Worm (Caenorhabditis elegans) whole organism, young adult: ENCODE data around the gene T23E1.3.
"Not testable (repeated sequence)": the region's sequence is repeated elsewhere in the genome, so short reads cannot be mapped to it uniquely, and the experiment has no call there.

ENCODE experiments used
- C06A6.2 ChIP-seq: fragments of 200-800 bp; sonication (Bioruptor generic); conservative IDR thresholded peaks from 2 replicates; pipeline ENCODE4 v1.3.6; 2022; ENCODE audit warnings: missing genetic modification characterization, missing compliant biosample characterization
- Y53F4B.3 ChIP-seq: fragments of 200-800 bp; sonication (Bioruptor generic); IDR thresholded peaks from 2 replicates; pipeline ENCODE4 v1.3.6; 2022; ENCODE audit warnings: missing genetic modification reagents, missing genetic modification characterization, missing compliant biosample characterization
- Y53G8AR.9 ChIP-seq: fragments of 200-800 bp; sonication (Bioruptor generic); conservative IDR thresholded peaks from 2 replicates; pipeline ENCODE4 v1.3.6; 2022; ENCODE audit warnings: missing genetic modification reagents, missing genetic modification characterization, missing compliant biosample characterization
- ama-1 ChIP-seq, 3 experiments: fragments of 150-350 bp in 1 of 3; sonication (generic microtip) in 2 of 3; optimal IDR thresholded peaks; 2 replicates each; lab custom pipeline; 2014 to 2018; ENCODE audit warnings: missing biosample characterization in 2 of 3, missing genetic modification characterization in 2 of 3, missing genetic modification reagents in 2 of 3
- ceh-91 ChIP-seq: fragments of 200-800 bp; sonication (Bioruptor generic); IDR thresholded peaks from 2 replicates; pipeline ENCODE4 v1.3.6; 2022; ENCODE audit warnings: missing genetic modification reagents, missing genetic modification characterization, missing compliant biosample characterization
- dpl-1 ChIP-seq: fragments of 150-350 bp; optimal IDR thresholded peaks from 2 replicates; lab custom pipeline; 2014; ENCODE audit warnings: missing biosample characterization, missing genetic modification reagents, missing genetic modification characterization
- let-607 ChIP-seq, 2 experiments: fragments of 200-800 bp in 1 of 2; sonication (Bioruptor generic) in 1 of 2; sonication (generic microtip) in 1 of 2; optimal IDR thresholded peaks; 2 replicates each; lab custom pipeline; 2016 to 2018; ENCODE audit warnings: mild to moderate bottlenecking in 2 of 2, missing compliant biosample characterization in 2 of 2, missing genetic modification characterization in 2 of 2, moderate library complexity in 2 of 2, missing genotype in 1 of 2
- lin-35 ChIP-seq, 3 experiments: fragments of 150-350 bp in 2 of 3; sonication (generic microtip) in 1 of 3; optimal IDR thresholded peaks; 2 replicates each; lab custom pipeline; 2014 to 2018; ENCODE audit warnings: missing biosample characterization in 3 of 3, missing genetic modification characterization in 3 of 3, missing genetic modification reagents in 3 of 3
- madf-3 ChIP-seq: fragments of 200-800 bp; sonication (Bioruptor generic); IDR thresholded peaks from 2 replicates; pipeline ENCODE4 v1.3.6; 2022; ENCODE audit warnings: missing genetic modification reagents, missing genetic modification characterization, missing compliant biosample characterization
- nhr-80 ChIP-seq: sonication (generic microtip); optimal IDR thresholded peaks from 2 replicates; lab custom pipeline; 2016; ENCODE audit warnings: missing genetic modification characterization, missing compliant biosample characterization
- snpc-3.4 ChIP-seq: sonication (generic microtip); optimal IDR thresholded peaks from 2 replicates; lab custom pipeline; 2017; ENCODE audit warnings: missing genetic modification characterization, mild to moderate bottlenecking, missing compliant biosample characterization, antibody characterized with exemption, moderate library complexity, missing genotype, missing genetic modification reagents
- somi-1 ChIP-seq: fragments of 200-800 bp; sonication (Bioruptor generic); optimal IDR thresholded peaks from 2 replicates; lab custom pipeline; 2018; ENCODE audit warnings: mild to moderate bottlenecking, missing genetic modification characterization, missing compliant biosample characterization
- tbx-9 ChIP-seq: sonication (generic microtip); optimal IDR thresholded peaks from 2 replicates; lab custom pipeline; 2016; ENCODE audit warnings: borderline replicate concordance, missing genetic modification characterization, inconsistent platforms, missing compliant biosample characterization

DNA sequence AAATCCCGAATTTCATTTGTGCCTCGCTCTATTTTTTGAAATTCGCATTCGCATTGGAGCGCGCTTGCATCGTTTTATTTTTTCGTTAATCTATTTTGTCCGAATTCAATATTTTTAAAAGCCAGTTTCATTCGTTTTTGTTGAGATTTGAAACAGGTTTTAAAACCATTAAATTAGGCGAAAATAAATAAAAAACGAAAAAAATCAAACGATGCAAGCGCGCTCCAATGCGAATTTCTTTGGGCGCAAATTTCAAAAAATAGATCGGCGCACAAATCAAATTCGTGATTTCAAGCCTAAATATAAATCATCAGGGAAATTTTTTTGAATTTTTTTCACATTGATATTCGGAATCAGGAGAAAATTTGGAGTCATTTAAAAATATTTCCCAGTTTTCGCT, 3.4 kb upstream of the T23E1.3 start:
- TF ChIP-seq Y53F4B.3 (GFP tag; lab: Robert Waterston, UW); madf-3 (GFP tag; lab: Robert Waterston, UW); let-607 (tag; optimal IDR thresholded peaks at IDR 0.05; lab: Kevin White, UChicago); Y53G8AR.9 (GFP tag; lab: Robert Waterston, UW); ama-1 (optimal IDR thresholded peaks at IDR 0.05; lab: Kevin White, UChicago); ama-1 (GFP tag; optimal IDR thresholded peaks at IDR 0.05; lab: Kevin White, UChicago); ceh-91 (GFP tag; lab: Robert Waterston, UW); lin-35 (GFP tag; optimal IDR thresholded peaks at IDR 0.05; lab: Kevin White, UChicago); nhr-80; tbx-9; somi-1; C06A6.2 (GFP tag; lab: Robert Waterston, UW); dpl-1 (GFP tag; lab: Kevin White, UChicago); snpc-3.4 (tag; lab: Kevin White, UChicago): not testable (repeated sequence)
